Worm (Caenorhabditis elegans): ENCODE results near the gene ZK1320.11.

The ZK1320.11 gene

ce11 chrII:9686663-9687193 lies 19.3 kb downstream of the ZK1320.11 start, which contains the start of gene ZK1320.9:
TSS of gene ZK1320.9 (minus strand) at chrII:9686713.
- TF ChIP-seq sox-4 (tag; optimal IDR thresholded peaks at IDR 0.05) (no peak), syd-9 (tag; optimal IDR thresholded peaks at IDR 0.05) (no peak), tbx-2 (tag; optimal IDR thresholded peaks at IDR 0.05) (no peak), elt-4 (tag; optimal IDR thresholded peaks at IDR 0.05) (no peak), ceh-24 (tag; optimal IDR thresholded peaks at IDR 0.05) (no peak), ttx-3 (tag; optimal IDR thresholded peaks at IDR 0.05) (no peak), zip-5 (tag; optimal IDR thresholded peaks at IDR 0.05) (no peak), ama-1 (optimal IDR thresholded peaks at IDR 0.05) (no peak), hlh-8 (tag; optimal IDR thresholded peaks at IDR 0.05) (no peak), pha-2 (tag; optimal IDR thresholded peaks at IDR 0.05) (no peak), K02D7.2 (tag; optimal IDR thresholded peaks at IDR 0.05) (no peak), K09A11.1 (tag; optimal IDR thresholded peaks at IDR 0.05; ENCODE audit: insufficient read depth) (no peak), nhr-11 (tag; optimal IDR thresholded peaks at IDR 0.05) (no peak), hlh-15 (tag; optimal IDR thresholded peaks at IDR 0.05) (no peak)

ce11 chrII:9690067-9690632 lies 22.7 kb downstream of the ZK1320.11 start:
- no peak for TF ChIP-seq ahr-1 (tag; optimal IDR thresholded peaks at IDR 0.05)
- peak; percentile 78 for TF ChIP-seq unc-42 (tag; optimal IDR thresholded peaks at IDR 0.05)

ce11 chrII:9691839-9692238 lies 24.4 kb downstream of the ZK1320.11 start, which contains the start of gene nlp-11:
TSS of gene nlp-11 (minus strand) at chrII:9691939.
- TF ChIP-seq ceh-30 (tag; optimal IDR thresholded peaks at IDR 0.05) (no peak), tbx-2 (tag; optimal IDR thresholded peaks at IDR 0.05) (no peak), che-1 (tag; optimal IDR thresholded peaks at IDR 0.05) (no peak), gmeb-2 (tag; optimal IDR thresholded peaks at IDR 0.05) (no peak), F13H6.1 (tag; optimal IDR thresholded peaks at IDR 0.05) (no peak), ceh-22 (tag; optimal IDR thresholded peaks at IDR 0.05) (no peak), hlh-30 (tag; optimal IDR thresholded peaks at IDR 0.05; ENCODE audit: insufficient read depth) (no peak), Y22D7AL.16 (tag; optimal IDR thresholded peaks at IDR 0.05) (no peak), rnt-1 (tag; optimal IDR thresholded peaks at IDR 0.05) (no peak), ceh-18 (tag; optimal IDR thresholded peaks at IDR 0.05) (no peak), ceh-45 (GFP tag; IDR thresholded peaks at IDR 0.05) (no peak), syd-9 (tag; optimal IDR thresholded peaks at IDR 0.05) (no peak), hlh-15 (tag; optimal IDR thresholded peaks at IDR 0.05) (no peak), nfya-1 (tag; optimal IDR thresholded peaks at IDR 0.05) (no peak)

ce11 chrII:9695942-9696341 lies 28.5 kb downstream of the ZK1320.11 start:
- TF ChIP-seq hlh-15 (tag; optimal IDR thresholded peaks at IDR 0.05): no peak
- peak; percentile 55 for TF ChIP-seq unc-42 (tag; optimal IDR thresholded peaks at IDR 0.05)
- no peak for TF ChIP-seq dve-1 (tag; optimal IDR thresholded peaks at IDR 0.05)

- TF ChIP-seq ceh-9 (tag; optimal IDR thresholded peaks at IDR 0.05) (no peak), sox-4 (tag; optimal IDR thresholded peaks at IDR 0.05) (no peak)
These were observed 32.9 kb downstream of the ZK1320.11 start, which contains the start of the genes Y53C12A.8 and Y53C12A.7 for ce11 chrII:9700363-9700762. TSS of gene Y53C12A.8 (minus strand) at chrII:9700463. TSS of gene Y53C12A.7 (plus strand) at chrII:9700543.

- no peak for TF ChIP-seq ceh-14 (tag; optimal IDR thresholded peaks at IDR 0.05)
- no peak for TF ChIP-seq gmeb-2 (tag; optimal IDR thresholded peaks at IDR 0.05)
- no peak for TF ChIP-seq ceh-45 (GFP tag; IDR thresholded peaks at IDR 0.05)
- no peak for TF ChIP-seq mec-3 (tag; optimal IDR thresholded peaks at IDR 0.05; ENCODE audit: borderline replicate concordance)
- no peak for TF ChIP-seq ceh-22 (tag; optimal IDR thresholded peaks at IDR 0.05)
- TF ChIP-seq ceh-30 (tag; optimal IDR thresholded peaks at IDR 0.05): no peak
- no peak for TF ChIP-seq ceh-31 (tag; optimal IDR thresholded peaks at IDR 0.05)
- TF ChIP-seq sox-2 (GFP tag; IDR thresholded peaks at IDR 0.05): no peak
- no peak for TF ChIP-seq ceh-2 (tag; optimal IDR thresholded peaks at IDR 0.05)
- no peak for TF ChIP-seq tbx-7 (tag; optimal IDR thresholded peaks at IDR 0.05)
- TF ChIP-seq ceh-48 (tag; optimal IDR thresholded peaks at IDR 0.05): no peak
- no peak for TF ChIP-seq odd-2 (tag; optimal IDR thresholded peaks at IDR 0.05)
- TF ChIP-seq fkh-10 (GFP tag; optimal IDR thresholded peaks at IDR 0.05): no peak
These were observed 36.2 kb downstream of the ZK1320.11 start, which contains the start of gene mop-25.2 for ce11 chrII:9703601-9704000. TSS of gene mop-25.2 (minus strand) at chrII:9703701.
